Worm (Caenorhabditis elegans) whole organism, late embryonic: Measurements from ENCODE around the gene flp-21.
A peak's percentile ranks its signal among the peaks of the same experiment; 100 is the strongest.

Experiments
- C38D4.7 ChIP-seq: fragments of 200-800 bp; sonication (Bioruptor generic); optimal IDR thresholded peaks from 2 replicates; lab custom pipeline; 2018; ENCODE audit warnings: mild to moderate bottlenecking, missing genetic modification characterization, moderate library complexity, missing compliant biosample characterization
- F13H6.1 ChIP-seq: sonication (generic microtip); optimal IDR thresholded peaks from 2 replicates; lab custom pipeline; 2016; ENCODE audit warnings: missing genetic modification characterization, missing compliant biosample characterization
- K02D7.2 ChIP-seq: sonication (generic microtip); optimal IDR thresholded peaks from 2 replicates; lab custom pipeline; 2017; ENCODE audit warnings: mild to moderate bottlenecking, missing genetic modification characterization, missing compliant biosample characterization
- K09A11.1 ChIP-seq: sonication (generic microtip); optimal IDR thresholded peaks from 2 replicates; lab custom pipeline; 2017; ENCODE audit warnings: antibody characterized with exemption, mild to moderate bottlenecking, missing genetic modification characterization, missing compliant biosample characterization; ENCODE audit not compliant: insufficient read depth
- T23F11.4 ChIP-seq: fragments of 200-800 bp; sonication (Bioruptor generic); optimal IDR thresholded peaks from 2 replicates; lab custom pipeline; 2018; ENCODE audit warnings: mild to moderate bottlenecking, missing genetic modification characterization, missing compliant biosample characterization
- Y22D7AL.16 ChIP-seq: sonication (generic microtip); optimal IDR thresholded peaks from 2 replicates; lab custom pipeline; 2016; ENCODE audit warnings: missing genetic modification characterization, missing compliant biosample characterization
- ahr-1 ChIP-seq: sonication (generic microtip); optimal IDR thresholded peaks from 2 replicates; lab custom pipeline; 2016; ENCODE audit warnings: missing genetic modification characterization, missing compliant biosample characterization
- ceh-14 ChIP-seq: sonication (generic microtip); optimal IDR thresholded peaks from 2 replicates; lab custom pipeline; 2016; ENCODE audit warnings: missing genotype, missing genetic modification characterization, missing compliant biosample characterization
- ceh-18 ChIP-seq: sonication (generic microtip); optimal IDR thresholded peaks from 2 replicates; lab custom pipeline; 2016; ENCODE audit warnings: missing genetic modification characterization, missing compliant biosample characterization
- ceh-19 ChIP-seq: fragments of 200-800 bp; sonication (Bioruptor generic); optimal IDR thresholded peaks from 2 replicates; lab custom pipeline; 2018; ENCODE audit warnings: mild to moderate bottlenecking, missing genetic modification characterization, missing compliant biosample characterization
- ceh-2 ChIP-seq: sonication (generic microtip); optimal IDR thresholded peaks from 2 replicates; lab custom pipeline; 2016; ENCODE audit warnings: missing genotype, missing genetic modification characterization, missing compliant biosample characterization
- ceh-22 ChIP-seq: sonication (generic microtip); optimal IDR thresholded peaks from 2 replicates; lab custom pipeline; 2017; ENCODE audit warnings: missing biosample characterization, missing genetic modification characterization
- ceh-30 ChIP-seq: fragments of 150-350 bp; optimal IDR thresholded peaks from 2 replicates; lab custom pipeline; 2014; ENCODE audit warnings: missing biosample characterization, missing genetic modification characterization
- ceh-31 ChIP-seq: sonication (generic microtip); optimal IDR thresholded peaks from 2 replicates; lab custom pipeline; 2016; ENCODE audit warnings: missing genetic modification characterization, missing compliant biosample characterization
- ceh-45 ChIP-seq: fragments of 200-800 bp; sonication (Bioruptor generic); IDR thresholded peaks from 2 replicates; pipeline ENCODE4 v1.3.6; 2022; ENCODE audit warnings: missing genetic modification reagents, missing genetic modification characterization, missing compliant biosample characterization
- ceh-48 ChIP-seq: sonication (generic microtip); optimal IDR thresholded peaks from 2 replicates; lab custom pipeline; 2016; ENCODE audit warnings: missing genetic modification characterization, inconsistent platforms, missing compliant biosample characterization
- ceh-9 ChIP-seq: sonication (generic microtip); optimal IDR thresholded peaks from 2 replicates; lab custom pipeline; 2016; ENCODE audit warnings: mild to moderate bottlenecking, missing genetic modification characterization, inconsistent platforms, missing compliant biosample characterization
- che-1 ChIP-seq: sonication (generic microtip); optimal IDR thresholded peaks from 2 replicates; lab custom pipeline; 2016; ENCODE audit warnings: mild to moderate bottlenecking, missing genetic modification characterization, missing compliant biosample characterization
- dmd-4 ChIP-seq: sonication (generic microtip); optimal IDR thresholded peaks from 2 replicates; lab custom pipeline; 2016; ENCODE audit warnings: borderline replicate concordance, missing genetic modification characterization, missing compliant biosample characterization
- eyg-1 ChIP-seq: sonication (generic microtip); optimal IDR thresholded peaks from 2 replicates; lab custom pipeline; 2016; ENCODE audit warnings: missing genotype, missing genetic modification characterization, missing compliant biosample characterization
- fax-1 ChIP-seq: sonication (generic microtip); optimal IDR thresholded peaks from 2 replicates; lab custom pipeline; 2016; ENCODE audit warnings: missing genotype, missing genetic modification characterization, missing compliant biosample characterization
- fkh-10 ChIP-seq: fragments of 150-350 bp; optimal IDR thresholded peaks from 2 replicates; lab custom pipeline; 2014; ENCODE audit warnings: missing biosample characterization, missing genetic modification reagents, missing genetic modification characterization
- fkh-6 ChIP-seq: sonication (generic microtip); optimal IDR thresholded peaks from 2 replicates; lab custom pipeline; 2016; ENCODE audit warnings: missing genetic modification characterization, missing compliant biosample characterization
- hlh-13 ChIP-seq: fragments of 200-800 bp; sonication (Bioruptor generic); optimal IDR thresholded peaks from 2 replicates; lab custom pipeline; 2018; ENCODE audit warnings: mild to moderate bottlenecking, missing genetic modification characterization, missing compliant biosample characterization
- hlh-15 ChIP-seq: sonication (generic microtip); optimal IDR thresholded peaks from 2 replicates; lab custom pipeline; 2016; ENCODE audit warnings: missing genetic modification characterization, missing compliant biosample characterization
- hlh-30 ChIP-seq: sonication (generic microtip); optimal IDR thresholded peaks from 2 replicates; lab custom pipeline; 2017; ENCODE audit warnings: antibody characterized with exemption, missing genetic modification characterization, missing compliant biosample characterization; ENCODE audit not compliant: insufficient read depth
- lin-11 ChIP-seq: fragments of 200-800 bp; sonication (Bioruptor generic); optimal IDR thresholded peaks from 2 replicates; lab custom pipeline; 2018; ENCODE audit warnings: mild to moderate bottlenecking, missing genetic modification characterization, missing compliant biosample characterization
- madf-2 ChIP-seq: sonication (generic microtip); optimal IDR thresholded peaks from 2 replicates; lab custom pipeline; 2017; ENCODE audit warnings: missing genetic modification characterization, missing compliant biosample characterization
- mec-3 ChIP-seq: sonication (generic microtip); optimal IDR thresholded peaks from 2 replicates; lab custom pipeline; 2016; ENCODE audit warnings: borderline replicate concordance, missing genetic modification characterization, missing compliant biosample characterization
- nfya-1 ChIP-seq: sonication (generic microtip); optimal IDR thresholded peaks from 2 replicates; lab custom pipeline; 2017; ENCODE audit warnings: missing genetic modification characterization, mild to moderate bottlenecking, missing compliant biosample characterization, antibody characterized with exemption, moderate library complexity
- nhr-11 ChIP-seq: fragments of 150-350 bp; optimal IDR thresholded peaks from 2 replicates; lab custom pipeline; 2014; ENCODE audit warnings: missing biosample characterization, missing genetic modification characterization
- nhr-232 ChIP-seq: sonication (generic microtip); optimal IDR thresholded peaks from 2 replicates; lab custom pipeline; 2016; ENCODE audit warnings: missing genetic modification characterization, missing compliant biosample characterization
- npax-4 ChIP-seq: sonication (generic microtip); optimal IDR thresholded peaks from 2 replicates; lab custom pipeline; 2016; ENCODE audit warnings: missing genetic modification characterization, missing compliant biosample characterization
- odd-2 ChIP-seq: sonication (generic microtip); optimal IDR thresholded peaks from 2 replicates; lab custom pipeline; 2017; ENCODE audit warnings: antibody characterized with exemption, mild to moderate bottlenecking, missing genetic modification characterization, missing compliant biosample characterization
- pax-1 ChIP-seq: fragments of 150-350 bp; optimal IDR thresholded peaks from 2 replicates; lab custom pipeline; 2014; ENCODE audit warnings: missing biosample characterization, missing genetic modification characterization
- pha-4 ChIP-seq: fragments of 150-350 bp; optimal IDR thresholded peaks from 2 replicates; lab custom pipeline; 2018; ENCODE audit warnings: missing biosample characterization, missing genetic modification reagents, missing genetic modification characterization
- ref-2 ChIP-seq: sonication (generic microtip); optimal IDR thresholded peaks from 2 replicates; lab custom pipeline; 2016; ENCODE audit warnings: missing genetic modification characterization, missing compliant biosample characterization
- rnt-1 ChIP-seq: sonication (generic microtip); optimal IDR thresholded peaks from 2 replicates; lab custom pipeline; 2016; ENCODE audit warnings: missing genetic modification characterization, missing compliant biosample characterization
- sox-2 ChIP-seq: fragments of 200-800 bp; sonication (Bioruptor generic); IDR thresholded peaks from 2 replicates; pipeline ENCODE4 v1.3.6; 2022; ENCODE audit warnings: missing genetic modification reagents, missing genetic modification characterization, missing compliant biosample characterization
- syd-9 ChIP-seq: sonication (generic microtip); optimal IDR thresholded peaks from 2 replicates; lab custom pipeline; 2016; ENCODE audit warnings: mild to moderate bottlenecking, missing genetic modification characterization, moderate library complexity, missing compliant biosample characterization
- tbx-2 ChIP-seq: sonication (generic microtip); optimal IDR thresholded peaks from 2 replicates; lab custom pipeline; 2016; ENCODE audit warnings: missing genetic modification characterization, missing compliant biosample characterization
- tbx-7 ChIP-seq: sonication (generic microtip); optimal IDR thresholded peaks from 2 replicates; lab custom pipeline; 2016; ENCODE audit warnings: missing genotype, missing genetic modification characterization, missing compliant biosample characterization
- ttx-3 ChIP-seq: sonication (generic microtip); optimal IDR thresholded peaks from 2 replicates; lab custom pipeline; 2016; ENCODE audit warnings: missing genetic modification reagents, missing genetic modification characterization, missing compliant biosample characterization
- unc-55 ChIP-seq: sonication (generic microtip); optimal IDR thresholded peaks from 2 replicates; lab custom pipeline; 2017; ENCODE audit warnings: missing biosample characterization, missing genetic modification reagents, missing genetic modification characterization
- unc-86 ChIP-seq: sonication (generic microtip); optimal IDR thresholded peaks from 2 replicates; lab custom pipeline; 2016; ENCODE audit warnings: missing genetic modification characterization, missing compliant biosample characterization
- zip-5 ChIP-seq: sonication (generic microtip); optimal IDR thresholded peaks from 2 replicates; lab custom pipeline; 2016; ENCODE audit warnings: missing genetic modification characterization, missing compliant biosample characterization
- ztf-16 ChIP-seq: sonication (generic microtip); optimal IDR thresholded peaks from 2 replicates; lab custom pipeline; 2017; ENCODE audit warnings: missing genetic modification characterization, missing compliant biosample characterization

Gene flp-21

ce11 chrV:7793067-7793466 is at the start of gene flp-21:
Gene flp-21, plus strand, starts transcription at chrV:7793367.
- TF ChIP-seq hlh-15 (tag; lab: Kevin White, UChicago) (no peak), ceh-45 (GFP tag; lab: Robert Waterston, UW) (no peak), nhr-11 (no peak), ceh-30 (tag; lab: Kevin White, UChicago) (no peak), fkh-6 (tag; lab: Kevin White, UChicago) (no peak)

ce11 chrV:7744068-7744467 is 49.1 kb upstream of the flp-21 start:
- no peak for TF ChIP-seq odd-2 (tag; lab: Kevin White, UChicago)
- TF ChIP-seq tbx-2 (tag; lab: Kevin White, UChicago), result no peak
- TF ChIP-seq unc-86, result no peak
- TF ChIP-seq K02D7.2 (tag; lab: Kevin White, UChicago), result no peak
- no peak for TF ChIP-seq nhr-232
- no peak for TF ChIP-seq ceh-45 (GFP tag; lab: Robert Waterston, UW)
- no peak for TF ChIP-seq T23F11.4
- TF ChIP-seq ceh-48, result no peak
- TF ChIP-seq rnt-1, result no peak
- no peak for TF ChIP-seq dmd-4
- no peak for TF ChIP-seq hlh-30 (tag; lab: Kevin White, UChicago)
- no peak for TF ChIP-seq K09A11.1
- TF ChIP-seq ahr-1 (tag; lab: Kevin White, UChicago), result no peak
- no peak for TF ChIP-seq F13H6.1 (tag; lab: Kevin White, UChicago)
- no peak for TF ChIP-seq pax-1 (tag; lab: Kevin White, UChicago)
- TF ChIP-seq ref-2 (tag; lab: Kevin White, UChicago), result no peak
- TF ChIP-seq ceh-14, result no peak
- no peak for TF ChIP-seq zip-5
- no peak for TF ChIP-seq ceh-19 (GFP tag; lab: Kevin White, UChicago)
- TF ChIP-seq npax-4, result no peak

- no peak for TF ChIP-seq fkh-10 (GFP tag; lab: Kevin White, UChicago)
- TF ChIP-seq sox-2, result no peak
- no peak for TF ChIP-seq hlh-30 (tag; lab: Kevin White, UChicago)
- TF ChIP-seq ttx-3 (tag; lab: Kevin White, UChicago), result no peak
- TF ChIP-seq ceh-31 (tag; lab: Kevin White, UChicago), result no peak
- TF ChIP-seq rnt-1, result no peak
- TF ChIP-seq F13H6.1 (tag; lab: Kevin White, UChicago), result no peak
- no peak for TF ChIP-seq ceh-22 (tag; lab: Kevin White, UChicago)
- no peak for TF ChIP-seq fax-1 (tag; lab: Kevin White, UChicago)
- no peak for TF ChIP-seq ceh-19 (GFP tag; lab: Kevin White, UChicago)
- TF ChIP-seq pax-1 (tag; lab: Kevin White, UChicago), result no peak
- no peak for TF ChIP-seq eyg-1 (tag; lab: Kevin White, UChicago)
- TF ChIP-seq che-1 (tag; lab: Kevin White, UChicago), result no peak
- no peak for TF ChIP-seq hlh-13
- TF ChIP-seq nfya-1 (tag; lab: Kevin White, UChicago), result no peak
- no peak for TF ChIP-seq tbx-7 (tag; lab: Kevin White, UChicago)
- no peak for TF ChIP-seq Y22D7AL.16 (tag; lab: Kevin White, UChicago)
- TF ChIP-seq syd-9, result no peak
- no peak for TF ChIP-seq lin-11
- TF ChIP-seq ceh-2 (tag; lab: Kevin White, UChicago), result no peak
These were observed 47.8 kb upstream of the flp-21 start for ce11 chrV:7745386-7745785.

ce11 chrV:7745903-7746302 is 47.3 kb upstream of the flp-21 start:
- TF ChIP-seq ceh-31 (tag; lab: Kevin White, UChicago) (no peak), C38D4.7 (no peak), fkh-6 (tag; lab: Kevin White, UChicago) (peak; percentile 16), ttx-3 (tag; lab: Kevin White, UChicago) (no peak), mec-3 (tag; lab: Kevin White, UChicago) (peak; percentile 34), dmd-4 (peak; percentile 30), npax-4 (no peak), ceh-14 (peak; percentile 48), ahr-1 (tag; lab: Kevin White, UChicago) (no peak), ceh-18 (tag; lab: Kevin White, UChicago) (peak; percentile 40), ceh-22 (tag; lab: Kevin White, UChicago) (no peak), madf-2 (tag; lab: Kevin White, UChicago) (no peak), tbx-2 (tag; lab: Kevin White, UChicago) (peak; percentile 70), F13H6.1 (tag; lab: Kevin White, UChicago) (no peak), hlh-13 (no peak), ztf-16 (no peak), eyg-1 (tag; lab: Kevin White, UChicago) (no peak), pha-4 (tag; lab: Kevin White, UChicago) (no peak), ceh-9 (tag; lab: Kevin White, UChicago) (no peak), ceh-2 (tag; lab: Kevin White, UChicago) (peak; percentile 25), unc-55 (peak; percentile 99)
